Fruit fly (Drosophila melanogaster) whole organism, embryonic: Measurements from ENCODE around the gene CG13114.

Experiments
- CG12104 ChIP-seq: fragments of 200-800 bp; sonication (Bioruptor generic); optimal IDR thresholded peaks from 3 replicates; lab custom pipeline; 2016; ENCODE audit warnings: missing biosample characterization, missing genetic modification characterization
- CG12155 ChIP-seq: fragments of 200-800 bp; sonication (Bioruptor generic); optimal IDR thresholded peaks from 3 replicates; lab custom pipeline; 2016; ENCODE audit warnings: missing biosample characterization, missing genetic modification characterization
- CG12219 ChIP-seq: fragments of 200-800 bp; sonication (Bioruptor generic); optimal IDR thresholded peaks from 3 replicates; lab custom pipeline; 2018; ENCODE audit warnings: missing biosample characterization, mild to moderate bottlenecking, missing genetic modification characterization
- CG12299 ChIP-seq: fragments of 200-800 bp; sonication (Bioruptor generic); optimal IDR thresholded peaks from 2 replicates; lab custom pipeline; 2018; ENCODE audit warnings: missing biosample characterization, mild to moderate bottlenecking, missing genetic modification characterization
- CG12744 ChIP-seq: fragments of 200-800 bp; sonication (Bioruptor generic); optimal IDR thresholded peaks from 2 replicates; lab custom pipeline; 2016; ENCODE audit warnings: missing biosample characterization, missing genetic modification characterization
- CG13296 ChIP-seq: fragments of 200-800 bp; sonication (Bioruptor generic); optimal IDR thresholded peaks from 3 replicates; lab custom pipeline; 2018; ENCODE audit warnings: missing biosample characterization, mild to moderate bottlenecking, missing genetic modification characterization
- CG14050 ChIP-seq: fragments of 200-800 bp; sonication (Bioruptor generic); IDR thresholded peaks from 3 replicates; pipeline ENCODE4 v1.3.6; 2022; ENCODE audit warnings: missing biosample characterization, missing genetic modification characterization
- CG17359 ChIP-seq: fragments of 200-800 bp; sonication (Bioruptor generic); optimal IDR thresholded peaks from 3 replicates; lab custom pipeline; 2018; ENCODE audit warnings: missing biosample characterization, mild to moderate bottlenecking, missing genetic modification characterization, moderate library complexity
- CG17829 ChIP-seq: fragments of 200-800 bp; optimal IDR thresholded peaks from 2 replicates; lab custom pipeline; 2019; ENCODE audit warnings: missing biosample characterization, mild to moderate bottlenecking, missing genetic modification characterization, moderate library complexity
- CG1792 ChIP-seq: fragments of 200-800 bp; sonication (Bioruptor generic); optimal IDR thresholded peaks from 2 replicates; lab custom pipeline; 2016; ENCODE audit warnings: missing biosample characterization, missing genetic modification characterization
- CG2875 ChIP-seq: fragments of 200-800 bp; sonication (Bioruptor generic); optimal IDR thresholded peaks from 2 replicates; lab custom pipeline; 2017; ENCODE audit warnings: missing biosample characterization, mild to moderate bottlenecking, missing genetic modification characterization, missing genetic modification reagents
- CG2889 ChIP-seq: fragments of 200-800 bp; sonication (Bioruptor generic); IDR thresholded peaks from 3 replicates; pipeline ENCODE4 v1.3.6; 2022; ENCODE audit warnings: missing biosample characterization, missing genetic modification characterization
- CG33213 ChIP-seq: fragments of 200-800 bp; sonication (Bioruptor generic); optimal IDR thresholded peaks from 3 replicates; lab custom pipeline; 2016; ENCODE audit warnings: missing biosample characterization, missing genetic modification characterization
- CG7786 ChIP-seq: fragments of 200-800 bp; sonication (Bioruptor generic); optimal IDR thresholded peaks from 2 replicates; lab custom pipeline; 2016; ENCODE audit warnings: missing biosample characterization, missing genetic modification characterization
- CG7839 ChIP-seq: fragments of 200-800 bp; sonication (Bioruptor generic); optimal IDR thresholded peaks from 3 replicates; lab custom pipeline; 2018; ENCODE audit warnings: missing biosample characterization, mild to moderate bottlenecking, missing genetic modification characterization, moderate library complexity
- CG7963 ChIP-seq: fragments of 200-800 bp; sonication (Bioruptor generic); IDR thresholded peaks from 3 replicates; pipeline ENCODE4 v1.3.6; 2022; ENCODE audit warnings: missing biosample characterization, missing genetic modification characterization; ENCODE audit not compliant: partially characterized antibody
- CG8478 ChIP-seq: fragments of >200 bp; optimal IDR thresholded peaks from 2 replicates; lab custom pipeline; 2018
- CG9797 ChIP-seq: fragments of 200-800 bp; sonication (Bioruptor generic); optimal IDR thresholded peaks from 3 replicates; lab custom pipeline; 2018; ENCODE audit warnings: missing biosample characterization, mild to moderate bottlenecking, missing genetic modification characterization
- CHES-1-like ChIP-seq: fragments of 200-800 bp; sonication (Bioruptor generic); optimal IDR thresholded peaks from 2 replicates; lab custom pipeline; 2016; ENCODE audit warnings: missing biosample characterization, missing genetic modification characterization
- Camta ChIP-seq: fragments of 200-800 bp; sonication (Bioruptor generic); optimal IDR thresholded peaks from 2 replicates; lab custom pipeline; 2016; ENCODE audit warnings: missing biosample characterization, missing genetic modification characterization
- Fer2 ChIP-seq: fragments of 200-800 bp; sonication (Bioruptor generic); optimal IDR thresholded peaks from 2 replicates; lab custom pipeline; 2018; ENCODE audit warnings: missing biosample characterization, mild to moderate bottlenecking, missing genetic modification characterization, moderate library complexity
- Fer3 ChIP-seq: fragments of 200-800 bp; sonication (Bioruptor generic); optimal IDR thresholded peaks from 2 replicates; lab custom pipeline; 2018; ENCODE audit warnings: missing biosample characterization, mild to moderate bottlenecking, missing genetic modification characterization, moderate library complexity
- HHEX ChIP-seq: fragments of 200-800 bp; sonication (Bioruptor generic); optimal IDR thresholded peaks from 3 replicates; lab custom pipeline; 2017; ENCODE audit warnings: missing biosample characterization, mild to moderate bottlenecking, missing genetic modification characterization, missing genetic modification reagents
- Lpt ChIP-seq: fragments of >200 bp; optimal IDR thresholded peaks from 2 replicates; lab custom pipeline; 2018; ENCODE audit warnings: missing biosample characterization, missing genetic modification characterization
- Oaz ChIP-seq: fragments of 200-800 bp; sonication (Bioruptor generic); IDR thresholded peaks from 2 replicates; pipeline ENCODE4 v1.3.6; 2022; ENCODE audit warnings: missing biosample characterization, missing genetic modification characterization
- TFAM ChIP-seq: fragments of 200-800 bp; sonication (Bioruptor generic); optimal IDR thresholded peaks from 2 replicates; lab custom pipeline; 2017; ENCODE audit warnings: missing biosample characterization, missing genetic modification characterization, inconsistent platforms
- Xbp1 ChIP-seq: fragments of 200-800 bp; sonication (Bioruptor generic); optimal IDR thresholded peaks from 3 replicates; lab custom pipeline; 2016; ENCODE audit warnings: missing biosample characterization, mild to moderate bottlenecking, missing genetic modification characterization
- cas ChIP-seq: fragments of 200-800 bp; sonication (Bioruptor generic); IDR thresholded peaks from 2 replicates; pipeline ENCODE4 v1.3.6; 2022; ENCODE audit warnings: missing biosample characterization, missing genetic modification characterization
- crol ChIP-seq: fragments of 200-800 bp; sonication (Bioruptor generic); IDR thresholded peaks from 2 replicates; pipeline ENCODE4 v1.3.6; 2022; ENCODE audit warnings: missing biosample characterization, missing genetic modification characterization
- ems ChIP-seq: fragments of 200-800 bp; sonication (Bioruptor generic); optimal IDR thresholded peaks from 3 replicates; lab custom pipeline; 2016; ENCODE audit warnings: missing biosample characterization, missing genetic modification characterization
- eyg ChIP-seq: fragments of 200-800 bp; sonication (Bioruptor generic); optimal IDR thresholded peaks from 3 replicates; lab custom pipeline; 2016; ENCODE audit warnings: missing biosample characterization, missing genetic modification characterization
- fd96Cb ChIP-seq: fragments of 200-800 bp; sonication (Bioruptor generic); optimal IDR thresholded peaks from 2 replicates; lab custom pipeline; 2018; ENCODE audit warnings: missing biosample characterization, mild to moderate bottlenecking, missing genetic modification characterization, moderate library complexity
- gem ChIP-seq: fragments of 200-800 bp; sonication (Bioruptor generic); optimal IDR thresholded peaks from 2 replicates; lab custom pipeline; 2019; ENCODE audit warnings: missing biosample characterization, mild to moderate bottlenecking, missing genetic modification characterization, moderate library complexity
- grn ChIP-seq: fragments of 200-800 bp; sonication (Bioruptor generic); optimal IDR thresholded peaks from 3 replicates; lab custom pipeline; 2017; ENCODE audit warnings: missing biosample characterization, missing genetic modification characterization
- jing ChIP-seq: fragments of 200-800 bp; sonication (Bioruptor generic); optimal IDR thresholded peaks from 2 replicates; lab custom pipeline; 2018; ENCODE audit warnings: missing biosample characterization, mild to moderate bottlenecking, missing genetic modification characterization
- mam ChIP-seq: fragments of 200-800 bp; sonication (Bioruptor generic); optimal IDR thresholded peaks from 3 replicates; lab custom pipeline; 2016; ENCODE audit warnings: missing biosample characterization, missing genetic modification characterization
- nau ChIP-seq: fragments of 200-800 bp; sonication (Bioruptor generic); optimal IDR thresholded peaks from 3 replicates; lab custom pipeline; 2017; ENCODE audit warnings: missing biosample characterization, mild to moderate bottlenecking, missing genetic modification characterization, missing genetic modification reagents
- nerfin-1 ChIP-seq: fragments of 200-800 bp; sonication (Bioruptor generic); optimal IDR thresholded peaks from 3 replicates; lab custom pipeline; 2019; ENCODE audit warnings: missing biosample characterization, mild to moderate bottlenecking, missing genetic modification characterization, moderate library complexity
- odd ChIP-seq: fragments of 200-800 bp; sonication (Bioruptor generic); optimal IDR thresholded peaks from 2 replicates; lab custom pipeline; 2017; ENCODE audit warnings: missing biosample characterization, mild to moderate bottlenecking, missing genetic modification characterization
- org-1 ChIP-seq: fragments of 200-800 bp; sonication (Bioruptor generic); optimal IDR thresholded peaks from 2 replicates; lab custom pipeline; 2017; ENCODE audit warnings: missing biosample characterization, missing genetic modification characterization
- otp ChIP-seq: fragments of 200-800 bp; sonication (Bioruptor generic); IDR thresholded peaks from 3 replicates; pipeline ENCODE4, ENCODE4 v1.3.6; 2022; ENCODE audit warnings: missing biosample characterization, missing genetic modification characterization
- pan ChIP-seq, 4 experiments: fragments of >200 bp in 3 of 4; fragments of 200-800 bp in 1 of 4; sonication (Bioruptor generic) in 1 of 4; optimal IDR thresholded peaks in 3 of 4; IDR thresholded peaks in 1 of 4; 2 replicates each; pipeline versions ENCODE4 v1.3.6 to Lab custom; 2017 to 2022; ENCODE audit warnings: missing biosample characterization in 2 of 4, missing genetic modification characterization in 2 of 4, mixed read lengths in 1 of 4
- sima ChIP-seq: fragments of 200-800 bp; sonication (Bioruptor generic); optimal IDR thresholded peaks from 2 replicates; lab custom pipeline; 2016; ENCODE audit warnings: missing biosample characterization, missing genetic modification characterization
- sqz ChIP-seq: fragments of 200-800 bp; sonication (Bioruptor generic); optimal IDR thresholded peaks from 3 replicates; lab custom pipeline; 2018; ENCODE audit warnings: missing biosample characterization, mild to moderate bottlenecking, missing genetic modification characterization
- ssp ChIP-seq: fragments of 200-800 bp; sonication (Bioruptor generic); IDR thresholded peaks from 2 replicates; pipeline ENCODE4 v1.3.6; 2022; ENCODE audit warnings: missing biosample characterization, missing genetic modification characterization
- tna ChIP-seq: fragments of 200-800 bp; sonication (Bioruptor generic); IDR thresholded peaks from 2 replicates; pipeline ENCODE4 v1.3.6; 2022; ENCODE audit warnings: missing biosample characterization, missing genetic modification characterization; ENCODE audit not compliant: partially characterized antibody
- wdn ChIP-seq: fragments of 200-800 bp; sonication (Bioruptor generic); IDR thresholded peaks from 2 replicates; pipeline ENCODE4 v1.3.6; 2022; ENCODE audit warnings: missing biosample characterization, missing genetic modification characterization
- zfh1 ChIP-seq: fragments of 200-800 bp; sonication (Bioruptor generic); IDR thresholded peaks from 3 replicates; pipeline ENCODE4 v1.3.6; 2022; ENCODE audit warnings: missing biosample characterization, missing genetic modification characterization
- zfh2 ChIP-seq: fragments of 200-800 bp; sonication (Bioruptor generic); optimal IDR thresholded peaks from 2 replicates; lab custom pipeline; 2016; ENCODE audit warnings: missing biosample characterization, missing genetic modification characterization

Gene CG13114

DNA sequence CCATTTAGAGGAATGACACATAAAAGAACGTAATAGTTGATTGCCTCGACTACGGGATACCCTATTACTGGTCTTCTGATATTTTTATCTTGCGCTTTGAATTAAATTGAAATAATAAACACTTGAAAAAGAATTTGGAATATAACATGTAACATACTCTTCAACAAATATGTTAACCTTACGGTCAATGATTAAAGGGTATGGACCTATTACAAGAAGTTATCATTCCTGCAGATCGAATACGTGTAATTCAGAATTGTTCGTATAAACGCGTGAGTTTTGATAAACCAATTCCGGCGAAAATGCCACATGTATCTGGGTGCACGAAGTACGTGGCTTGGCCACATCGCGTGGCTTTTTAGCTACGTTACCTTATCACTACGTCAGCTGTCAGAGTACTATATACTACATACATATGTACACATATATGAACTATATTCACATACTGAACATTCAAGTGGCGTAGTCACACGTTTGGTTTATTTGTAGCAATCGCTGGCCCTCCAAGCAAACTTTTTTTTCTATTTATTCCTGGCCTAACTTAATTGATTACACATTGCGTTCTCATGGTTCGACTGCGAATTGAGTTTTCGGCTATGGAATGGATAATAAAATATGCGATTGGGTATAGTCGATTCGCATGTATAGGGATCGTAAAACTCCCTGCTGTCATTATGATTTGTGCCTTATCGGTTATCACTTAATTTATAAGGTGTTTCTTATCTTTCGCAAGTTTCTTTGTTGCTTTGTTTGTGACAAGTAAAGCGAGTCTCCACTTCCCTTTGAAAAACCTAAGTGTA is 47.2 kb upstream of the CG13114 start (continued):
- TF ChIP-seq CG1792 (GFP tag; lab: Kevin White, UChicago) (peak; percentile 31), ssp (no peak), nerfin-1 (tag; lab: Kevin White, UChicago) (peak; percentile 34), cas (GFP tag; lab: Robert Waterston, UW) (no peak), CG13296 (GFP tag; lab: Kevin White, UChicago) (peak; percentile 28), sqz (peak; percentile 32), CG9797 (GFP tag; lab: Kevin White, UChicago) (no peak), gem (peak; percentile 76), eyg (peak; percentile 33), CG2875 (GFP tag; lab: Kevin White, UChicago) (no peak), odd (no peak), zfh2 (GFP tag; lab: Kevin White, UChicago) (peak; percentile 41), CG12219 (GFP tag; lab: Kevin White, UChicago) (peak; percentile 63), CG17829 (tag; lab: Kevin White, UChicago) (peak; percentile 70), org-1 (GFP tag; lab: Kevin White, UChicago) (peak; percentile 53), pan (optimal IDR thresholded peaks at IDR 0.05; lab: Kevin White, UChicago) (no peak), pan (GFP tag; optimal IDR thresholded peaks at IDR 0.05 in 1 of 2, IDR thresholded peaks at IDR 0.05 in 1 of 2) (peak in 1 of 2 experiments; percentile 79), grn (peak; percentile 57), CG7963 (no peak), CG17359 (tag; lab: Kevin White, UChicago) (peak; percentile 78), CG12155 (peak; percentile 41), tna (no peak), Fer3 (tag; lab: Kevin White, UChicago) (peak; percentile 72), CG14050 (GFP tag; lab: Robert Waterston, UW) (peak; percentile 56), CG8478 (lab: Kevin White, UChicago) (no peak), crol (GFP tag; lab: Robert Waterston, UW) (no peak), nau (GFP tag; lab: Kevin White, UChicago) (peak; percentile 18), CG12299 (no peak), CG7839 (peak; percentile 82), TFAM (GFP tag; lab: Kevin White, UChicago) (no peak), CG2889 (peak; percentile 20; the same call in 1 of the 3 replicates), Lpt (no peak), otp (peak; percentile 53; the same call in 1 of the 3 replicates), mam (peak; percentile 74), CG33213 (GFP tag; lab: Kevin White, UChicago) (peak; percentile 32), CG12744 (peak; percentile 32), Fer2 (tag; lab: Kevin White, UChicago) (no peak), HHEX (GFP tag; lab: Kevin White, UChicago) (peak; percentile 51), wdn (GFP tag; lab: Robert Waterston, UW) (no peak), zfh1 (GFP tag; lab: Robert Waterston, UW) (peak; percentile 69; the same call in 2 of the 3 replicates), Oaz (GFP tag; lab: Robert Waterston, UW) (0 out of 2 replicates have a peak, but pooled peaks have one; percentile 37), fd96Cb (tag; lab: Kevin White, UChicago) (peak; percentile 68), CHES-1-like (GFP tag; lab: Kevin White, UChicago) (no peak), CG7786 (GFP tag; lab: Kevin White, UChicago) (peak; percentile 41), Xbp1 (GFP tag; lab: Kevin White, UChicago) (peak; percentile 51), Camta (GFP tag; lab: Kevin White, UChicago) (peak; percentile 80), jing (GFP tag; lab: Kevin White, UChicago) (peak; percentile 41), ems (peak; percentile 38), sima (GFP tag; lab: Kevin White, UChicago) (no peak), CG12104 (GFP tag; lab: Kevin White, UChicago) (peak; percentile 48)
